Fruit fly (Drosophila melanogaster) whole organism, embryonic: ENCODE data around the gene shv.

ENCODE experiments used
- Aef1 ChIP-seq: fragments of 200-800 bp; sonication (Bioruptor generic); IDR thresholded peaks from 3 replicates; pipeline ENCODE4 v1.3.6; 2022; ENCODE audit warnings: missing biosample characterization, missing genetic modification characterization
- CG11093 ChIP-seq: fragments of 200-800 bp; sonication (Bioruptor generic); IDR thresholded peaks from 3 replicates; pipeline ENCODE4 v1.3.6; 2022; ENCODE audit warnings: missing biosample characterization, missing genetic modification characterization
- CG1233 ChIP-seq: fragments of 200-800 bp; sonication (Bioruptor generic); optimal IDR thresholded peaks from 4 replicates; lab custom pipeline; 2018; ENCODE audit warnings: missing biosample characterization, mild to moderate bottlenecking, missing genetic modification characterization
- CG13424 ChIP-seq: fragments of 200-800 bp; sonication (Bioruptor generic); optimal IDR thresholded peaks from 2 replicates; lab custom pipeline; 2019; ENCODE audit warnings: missing biosample characterization, mild to moderate bottlenecking, missing genetic modification characterization, moderate library complexity
- CG13894 ChIP-seq: fragments of 200-800 bp; sonication (Bioruptor generic); optimal IDR thresholded peaks from 3 replicates; lab custom pipeline; 2018; ENCODE audit warnings: missing biosample characterization, mild to moderate bottlenecking, missing genetic modification characterization, moderate library complexity
- CG16815 ChIP-seq: fragments of 200-800 bp; sonication (Bioruptor generic); optimal IDR thresholded peaks from 3 replicates; lab custom pipeline; 2017; ENCODE audit warnings: missing biosample characterization, mild to moderate bottlenecking, missing genetic modification characterization
- CG16863 ChIP-seq: fragments of 200-800 bp; sonication (Bioruptor generic); optimal IDR thresholded peaks from 3 replicates; lab custom pipeline; 2016; ENCODE audit warnings: missing biosample characterization, missing genetic modification characterization
- CG17385 ChIP-seq: fragments of 200-800 bp; sonication (Bioruptor generic); optimal IDR thresholded peaks from 3 replicates; lab custom pipeline; 2018; ENCODE audit warnings: missing biosample characterization, mild to moderate bottlenecking, missing genetic modification characterization
- CG18011 ChIP-seq: fragments of 200-800 bp; sonication (Bioruptor generic); optimal IDR thresholded peaks from 2 replicates; lab custom pipeline; 2017; ENCODE audit warnings: missing biosample characterization, missing genetic modification characterization, mild to moderate bottlenecking, moderate library complexity, missing genotype
- CG18262 ChIP-seq: fragments of 200-800 bp; optimal IDR thresholded peaks from 3 replicates; lab custom pipeline; 2019; ENCODE audit warnings: missing biosample characterization, mild to moderate bottlenecking, missing genetic modification characterization, moderate library complexity
- CG18764 ChIP-seq: fragments of 200-800 bp; sonication (Bioruptor generic); optimal IDR thresholded peaks from 3 replicates; lab custom pipeline; 2016; ENCODE audit warnings: missing biosample characterization, missing genetic modification characterization
- CG34224 ChIP-seq: fragments of 200-800 bp; sonication (Bioruptor generic); IDR thresholded peaks from 3 replicates; pipeline ENCODE4 v1.3.6; 2022; ENCODE audit warnings: missing biosample characterization, missing genetic modification characterization; ENCODE audit not compliant: partially characterized antibody
- CG43689 ChIP-seq: fragments of 200-800 bp; sonication (Bioruptor generic); IDR thresholded peaks from 2 replicates; pipeline ENCODE4 v1.3.6; 2022; ENCODE audit warnings: missing biosample characterization, missing genetic modification characterization
- CG5245 ChIP-seq: fragments of 200-800 bp; sonication (Bioruptor generic); optimal IDR thresholded peaks from 3 replicates; lab custom pipeline; 2016; ENCODE audit warnings: missing biosample characterization, missing genetic modification characterization
- CG8281 ChIP-seq: fragments of 200-800 bp; sonication (Bioruptor generic); optimal IDR thresholded peaks from 2 replicates; lab custom pipeline; 2018; ENCODE audit warnings: missing biosample characterization, mild to moderate bottlenecking, missing genetic modification characterization, moderate library complexity
- CG8290 ChIP-seq, 3 experiments: fragments of 200-800 bp; sonication (Bioruptor generic); optimal IDR thresholded peaks; 2 replicates each; lab custom pipeline; 2016 to 2019; ENCODE audit warnings: missing biosample characterization in 3 of 3, missing genetic modification characterization in 3 of 3, mild to moderate bottlenecking in 2 of 3, moderate library complexity in 1 of 3
- CG8478 ChIP-seq: fragments of >200 bp; optimal IDR thresholded peaks from 2 replicates; lab custom pipeline; 2018
- CG9609 ChIP-seq: fragments of 200-800 bp; sonication (Bioruptor generic); optimal IDR thresholded peaks from 3 replicates; lab custom pipeline; 2016; ENCODE audit warnings: missing biosample characterization, missing genetic modification characterization
- Chrac-16 ChIP-seq: fragments of 200-800 bp; sonication (Bioruptor generic); optimal IDR thresholded peaks from 3 replicates; lab custom pipeline; 2016; ENCODE audit warnings: missing biosample characterization, missing genetic modification characterization
- Doc3 ChIP-seq: fragments of 200-800 bp; sonication (Bioruptor generic); IDR thresholded peaks from 3 replicates; pipeline ENCODE4 v1.3.6; 2022; ENCODE audit warnings: missing biosample characterization, missing genetic modification characterization; ENCODE audit not compliant: partially characterized antibody
- Dref ChIP-seq: fragments of 200-800 bp; sonication (Bioruptor generic); IDR thresholded peaks from 2 replicates; pipeline ENCODE4 v1.3.6; 2022; ENCODE audit warnings: missing biosample characterization, missing genetic modification characterization
- ERR ChIP-seq: fragments of 200-800 bp; sonication (Bioruptor generic); optimal IDR thresholded peaks from 2 replicates; lab custom pipeline; 2016; ENCODE audit warnings: missing biosample characterization, missing genetic modification characterization
- HLHmδ ChIP-seq: fragments of 200-800 bp; sonication (Bioruptor generic); optimal IDR thresholded peaks from 2 replicates; lab custom pipeline; 2018; ENCODE audit warnings: missing biosample characterization, mild to moderate bottlenecking, missing genetic modification characterization, moderate library complexity
- HmgD ChIP-seq: fragments of 200-800 bp; sonication (Bioruptor generic); optimal IDR thresholded peaks from 3 replicates; lab custom pipeline; 2016; ENCODE audit warnings: missing biosample characterization, missing genetic modification characterization
- Kr ChIP-seq: fragments of 200-800 bp; sonication (Bioruptor generic); optimal IDR thresholded peaks from 2 replicates; lab custom pipeline; 2017; ENCODE audit warnings: missing biosample characterization, mild to moderate bottlenecking, missing genetic modification characterization
- Max ChIP-seq: fragments of 200-800 bp; sonication (Bioruptor generic); optimal IDR thresholded peaks from 2 replicates; lab custom pipeline; 2016; ENCODE audit warnings: missing biosample characterization, mild to moderate bottlenecking, missing genetic modification characterization
- Meics ChIP-seq: fragments of 200-800 bp; sonication (Bioruptor generic); optimal IDR thresholded peaks from 2 replicates; lab custom pipeline; 2017; ENCODE audit warnings: missing biosample characterization, mild to moderate bottlenecking, missing genetic modification characterization
- Mrtf ChIP-seq: fragments of 200-800 bp; sonication (Bioruptor generic); IDR thresholded peaks from 3 replicates; pipeline ENCODE4 v1.3.6; 2022; ENCODE audit warnings: missing biosample characterization, missing genetic modification characterization
- NFAT ChIP-seq: fragments of 200-800 bp; sonication (Bioruptor generic); IDR thresholded peaks from 2 replicates; pipeline ENCODE4 v1.3.6; 2022; ENCODE audit warnings: missing biosample characterization, missing genetic modification characterization
- PHDP ChIP-seq: fragments of 200-800 bp; sonication (Bioruptor generic); optimal IDR thresholded peaks from 3 replicates; lab custom pipeline; 2018; ENCODE audit warnings: missing biosample characterization, mild to moderate bottlenecking, missing genetic modification characterization, moderate library complexity
- Sox100B ChIP-seq: fragments of 200-800 bp; sonication (Bioruptor generic); optimal IDR thresholded peaks from 3 replicates; lab custom pipeline; 2018; ENCODE audit warnings: missing biosample characterization, mild to moderate bottlenecking, missing genetic modification characterization
- ara ChIP-seq: fragments of 200-800 bp; sonication (Bioruptor generic); IDR thresholded peaks from 2 replicates; pipeline ENCODE4 v1.3.6; 2022; ENCODE audit warnings: missing biosample characterization, missing genetic modification characterization
- bigmax ChIP-seq: fragments of 200-800 bp; sonication (Bioruptor generic); optimal IDR thresholded peaks from 2 replicates; lab custom pipeline; 2018; ENCODE audit warnings: missing biosample characterization, mild to moderate bottlenecking, missing genetic modification characterization
- cas ChIP-seq: fragments of 200-800 bp; sonication (Bioruptor generic); IDR thresholded peaks from 2 replicates; pipeline ENCODE4 v1.3.6; 2022; ENCODE audit warnings: missing biosample characterization, missing genetic modification characterization
- chif ChIP-seq, 2 experiments: fragments of 200-800 bp; sonication (Bioruptor generic); optimal IDR thresholded peaks; 3 replicates each; lab custom pipeline; 2016; ENCODE audit warnings: missing biosample characterization in 2 of 2, missing genetic modification characterization in 2 of 2
- croc ChIP-seq: fragments of 200-800 bp; sonication (Bioruptor generic); conservative IDR thresholded peaks from 3 replicates; pipeline ENCODE4 v1.3.6; 2022; ENCODE audit warnings: missing biosample characterization, missing genetic modification characterization
- crol ChIP-seq: fragments of 200-800 bp; sonication (Bioruptor generic); IDR thresholded peaks from 2 replicates; pipeline ENCODE4 v1.3.6; 2022; ENCODE audit warnings: missing biosample characterization, missing genetic modification characterization
- dati ChIP-seq: fragments of 200-800 bp; sonication (Bioruptor generic); IDR thresholded peaks from 2 replicates; pipeline ENCODE4 v1.3.6; 2022; ENCODE audit warnings: missing biosample characterization, missing genetic modification characterization
- ewg ChIP-seq: fragments of 200-800 bp; sonication (Bioruptor generic); optimal IDR thresholded peaks from 3 replicates; lab custom pipeline; 2017; ENCODE audit warnings: mild to moderate bottlenecking, missing biosample characterization, missing genetic modification reagents, missing genetic modification characterization
- insv ChIP-seq, 2 experiments: fragments of 200-800 bp; sonication (Bioruptor generic); optimal IDR thresholded peaks; 3 replicates each; lab custom pipeline; 2016 to 2018; ENCODE audit warnings: missing biosample characterization in 2 of 2, missing genetic modification characterization in 2 of 2
- kay ChIP-seq: fragments of 200-800 bp; sonication (Bioruptor generic); optimal IDR thresholded peaks from 2 replicates; lab custom pipeline; 2016; ENCODE audit warnings: missing biosample characterization, missing genetic modification characterization
- lbe ChIP-seq: fragments of 200-800 bp; sonication (Bioruptor generic); optimal IDR thresholded peaks from 2 replicates; lab custom pipeline; 2016; ENCODE audit warnings: missing biosample characterization, mild to moderate bottlenecking, missing genetic modification characterization
- pho ChIP-seq: fragments of 200-800 bp; sonication (Bioruptor generic); optimal IDR thresholded peaks from 2 replicates; lab custom pipeline; 2016; ENCODE audit warnings: missing biosample characterization, missing genetic modification characterization
- prd ChIP-seq, 3 experiments: fragments of >200 bp in 2 of 3; fragments of 200-800 bp in 1 of 3; sonication (Bioruptor generic) in 1 of 3; optimal IDR thresholded peaks in 2 of 3; IDR thresholded peaks in 1 of 3; 2 replicates in 2 of 3; 3 replicates in 1 of 3; pipeline versions ENCODE4 v1.3.6 to Lab custom; 2017 to 2022; ENCODE audit warnings: missing biosample characterization in 1 of 3, missing genetic modification characterization in 1 of 3
- psq ChIP-seq: fragments of 200-800 bp; sonication (Bioruptor generic); optimal IDR thresholded peaks from 2 replicates; lab custom pipeline; 2017; ENCODE audit warnings: missing biosample characterization, missing genetic modification characterization
- run ChIP-seq: fragments of 200-800 bp; sonication (Bioruptor generic); optimal IDR thresholded peaks from 3 replicates; lab custom pipeline; 2018; ENCODE audit warnings: missing biosample characterization, mild to moderate bottlenecking, missing genetic modification characterization
- scrt ChIP-seq: fragments of 200-800 bp; sonication (Bioruptor generic); optimal IDR thresholded peaks from 2 replicates; lab custom pipeline; 2018; ENCODE audit warnings: missing biosample characterization, mild to moderate bottlenecking, missing genetic modification characterization, moderate library complexity
- sens ChIP-seq: fragments of 200-800 bp; sonication (Bioruptor generic); peaks from one replicate; lab custom pipeline; 2016; ENCODE audit warnings: missing biosample characterization, missing genetic modification characterization
- sr ChIP-seq: fragments of 200-800 bp; sonication (Bioruptor generic); IDR thresholded peaks from 3 replicates; pipeline ENCODE4 v1.3.6; 2022; ENCODE audit warnings: missing biosample characterization, missing genetic modification characterization
- unc-4 ChIP-seq: fragments of 200-800 bp; sonication (Bioruptor generic); IDR thresholded peaks from 2 replicates; pipeline ENCODE4 v1.3.6; 2022; ENCODE audit warnings: missing biosample characterization, missing genetic modification characterization; ENCODE audit not compliant: partially characterized antibody
- zf30C ChIP-seq: fragments of 200-800 bp; sonication (Bioruptor generic); optimal IDR thresholded peaks from 3 replicates; lab custom pipeline; 2018; ENCODE audit warnings: missing biosample characterization, mild to moderate bottlenecking, missing genetic modification characterization
- zfh1 ChIP-seq: fragments of 200-800 bp; sonication (Bioruptor generic); IDR thresholded peaks from 3 replicates; pipeline ENCODE4 v1.3.6; 2022; ENCODE audit warnings: missing biosample characterization, missing genetic modification characterization

The shv gene

dm6 chr2L:439339-439738 lies 13.6 kb upstream of the shv start (continued):
- TF ChIP-seq pho (no peak), insv (GFP tag; optimal IDR thresholded peaks at IDR 0.05; lab: Kevin White, UChicago) (no peak), CG1233 (GFP tag; lab: Kevin White, UChicago) (no peak), CG18764 (GFP tag; lab: Kevin White, UChicago) (no peak), crol (GFP tag; lab: Robert Waterston, UW) (0 out of 2 replicates have a peak, but pooled peaks have one; percentile 17), zf30C (no peak), Chrac-16 (no peak), croc (GFP tag; lab: Robert Waterston, UW) (no peak), chif (GFP tag; optimal IDR thresholded peaks at IDR 0.05; lab: Kevin White, UChicago) (no peak), Dref (GFP tag; lab: Robert Waterston, UW) (no peak), cas (no peak), run (tag; lab: Kevin White, UChicago) (no peak), CG16815 (no peak), lbe (GFP tag; lab: Kevin White, UChicago) (peak; percentile 88), CG34224 (GFP tag; lab: Robert Waterston, UW) (no peak), CG13894 (no peak), bigmax (GFP tag; lab: Kevin White, UChicago) (no peak), HLHmδ (GFP tag; lab: Kevin White, UChicago) (no peak), Kr (GFP tag; lab: Kevin White, UChicago) (no peak), CG18011 (no peak), CG18262 (tag; lab: Kevin White, UChicago) (peak; percentile 55), CG9609 (GFP tag; lab: Kevin White, UChicago) (no peak), Meics (GFP tag; lab: Kevin White, UChicago) (no peak), sr (no peak), Aef1 (no peak), Max (GFP tag; lab: Kevin White, UChicago) (no peak), sens (GFP tag; lab: Kevin White, UChicago) (peak; percentile 79), CG8290 (GFP tag; optimal IDR thresholded peaks at IDR 0.05; lab: Kevin White, UChicago) (no peak), CG8290 (tag; optimal IDR thresholded peaks at IDR 0.05; lab: Kevin White, UChicago) (no peak), zfh1 (GFP tag; lab: Robert Waterston, UW) (no peak), CG8478 (no peak), ERR (no peak), CG17385 (GFP tag; lab: Kevin White, UChicago) (no peak), PHDP (tag; lab: Kevin White, UChicago) (no peak), CG13424 (tag; lab: Kevin White, UChicago) (no peak), CG5245 (GFP tag; lab: Kevin White, UChicago) (no peak), CG43689 (no peak), CG8281 (no peak), NFAT (GFP tag; lab: Robert Waterston, UW) (no peak), CG16863 (GFP tag; lab: Kevin White, UChicago) (no peak), Doc3 (no peak), psq (GFP tag; lab: Kevin White, UChicago) (no peak), ewg (GFP tag; lab: Kevin White, UChicago) (no peak), unc-4 (GFP tag; lab: Robert Waterston, UW) (no peak), ara (GFP tag; lab: Robert Waterston, UW) (peak; percentile 55; the same call in 1 of the 2 replicates), kay (GFP tag; lab: Kevin White, UChicago) (no peak), prd (optimal IDR thresholded peaks at IDR 0.05; lab: Kevin White, UChicago) (no peak), prd (GFP tag; IDR thresholded peaks at IDR 0.05; lab: Robert Waterston, UW) (no peak), HmgD (GFP tag; lab: Kevin White, UChicago) (no peak), dati (GFP tag; lab: Robert Waterston, UW) (no peak), Mrtf (GFP tag; lab: Robert Waterston, UW) (no peak), CG11093 (GFP tag; lab: Robert Waterston, UW) (no peak), scrt (GFP tag; lab: Kevin White, UChicago) (no peak), Sox100B (GFP tag; lab: Kevin White, UChicago) (no peak)
